Worm (Caenorhabditis elegans) whole organism, L3 larva: ENCODE data around the gene grld-1.

Source experiments
- elt-3 ChIP-seq, 3 experiments: fragments of 150-350 bp in 1 of 3; sonication (generic microtip) in 2 of 3; optimal IDR thresholded peaks; 2 replicates in 2 of 3; 4 replicates in 1 of 3; lab custom pipeline; 2014 to 2017; ENCODE audit warnings: missing biosample characterization in 3 of 3, missing genetic modification characterization in 3 of 3
- fkh-10 ChIP-seq: sonication (generic microtip); optimal IDR thresholded peaks from 2 replicates; lab custom pipeline; 2017; ENCODE audit warnings: missing biosample characterization, missing genetic modification reagents, missing genetic modification characterization
- nhr-11 ChIP-seq: fragments of 150-350 bp; optimal IDR thresholded peaks from 2 replicates; lab custom pipeline; 2014; ENCODE audit warnings: missing biosample characterization, missing genetic modification characterization
- nhr-23 ChIP-seq: fragments of 150-350 bp; optimal IDR thresholded peaks from 2 replicates; lab custom pipeline; 2014; ENCODE audit warnings: missing biosample characterization, missing genetic modification reagents, missing genetic modification characterization
- nhr-25 ChIP-seq: sonication (generic microtip); optimal IDR thresholded peaks from 2 replicates; lab custom pipeline; 2017; ENCODE audit warnings: missing biosample characterization, missing genetic modification characterization
- nhr-67 ChIP-seq: fragments of 150-350 bp; optimal IDR thresholded peaks from 2 replicates; lab custom pipeline; 2014; ENCODE audit warnings: missing biosample characterization, missing genetic modification characterization
- skn-1 ChIP-seq: fragments of 150-350 bp; optimal IDR thresholded peaks from 2 replicates; lab custom pipeline; 2014; ENCODE audit warnings: missing biosample characterization, missing genetic modification characterization
- snpc-4 ChIP-seq: fragments of 150-350 bp; optimal IDR thresholded peaks from 2 replicates; lab custom pipeline; 2014; ENCODE audit warnings: missing biosample characterization, missing genetic modification characterization
- unc-62 ChIP-seq: fragments of 150-350 bp; sonication (generic microtip); optimal IDR thresholded peaks from 4 replicates; lab custom pipeline; 2014; ENCODE audit warnings: missing biosample characterization, missing genetic modification reagents, missing genetic modification characterization

ce11 chrIV:147819-148218 is 22.1 kb upstream of the grld-1 start, which contains the start of gene col-99:
- TF ChIP-seq nhr-67 (tag; lab: Kevin White, UChicago) = no peak
- TF ChIP-seq unc-62 (GFP tag; lab: Kevin White, UChicago) = no peak
- no peak for TF ChIP-seq snpc-4 (tag; lab: Kevin White, UChicago)
- no peak for TF ChIP-seq nhr-25 (tag; lab: Kevin White, UChicago)
- no peak for TF ChIP-seq nhr-11 (tag; lab: Kevin White, UChicago)
- TF ChIP-seq fkh-10 (GFP tag; lab: Kevin White, UChicago) = no peak
- no peak for TF ChIP-seq nhr-23
- no peak for TF ChIP-seq elt-3 (tag; optimal IDR thresholded peaks at IDR 0.05; lab: Kevin White, UChicago)
- TF ChIP-seq skn-1 = no peak
